Worm (Caenorhabditis elegans) whole organism, young adult: ENCODE measurements around the gene F55B11.5.

Experiments used
- B0019.2 ChIP-seq: fragments of 200-800 bp; sonication (Bioruptor generic); conservative IDR thresholded peaks from 2 replicates; pipeline ENCODE4 v1.3.6; 2022; ENCODE audit warnings: missing genetic modification reagents, missing genetic modification characterization, missing compliant biosample characterization
- F10E7.11 ChIP-seq: sonication (generic microtip); optimal IDR thresholded peaks from 2 replicates; lab custom pipeline; 2017; ENCODE audit warnings: mild to moderate bottlenecking, missing genetic modification characterization, moderate library complexity, missing compliant biosample characterization
- F23B12.7 ChIP-seq: sonication (generic microtip); optimal IDR thresholded peaks from 2 replicates; lab custom pipeline; 2017; ENCODE audit warnings: missing genetic modification characterization, mild to moderate bottlenecking, missing compliant biosample characterization, antibody characterized with exemption, moderate library complexity; ENCODE audit not compliant: insufficient read depth
- F57A8.1 ChIP-seq: fragments of 200-800 bp; sonication (Bioruptor generic); optimal IDR thresholded peaks from 2 replicates; lab custom pipeline; 2018; ENCODE audit warnings: mild to moderate bottlenecking, missing genetic modification characterization, moderate library complexity, missing compliant biosample characterization
- Y53F4B.3 ChIP-seq: fragments of 200-800 bp; sonication (Bioruptor generic); IDR thresholded peaks from 2 replicates; pipeline ENCODE4 v1.3.6; 2022; ENCODE audit warnings: missing genetic modification reagents, missing genetic modification characterization, missing compliant biosample characterization
- athp-1 ChIP-seq: sonication (generic microtip); optimal IDR thresholded peaks from 2 replicates; lab custom pipeline; 2017; ENCODE audit warnings: mild to moderate bottlenecking, missing genetic modification characterization, missing compliant biosample characterization
- attf-3 ChIP-seq: fragments of 200-800 bp; sonication (Bioruptor generic); conservative IDR thresholded peaks from 2 replicates; pipeline ENCODE4 v1.3.6; 2022; ENCODE audit warnings: missing genetic modification reagents, missing genetic modification characterization, missing compliant biosample characterization
- attf-6 ChIP-seq: fragments of 200-800 bp; sonication (Bioruptor generic); IDR thresholded peaks from 2 replicates; pipeline ENCODE4 v1.3.6; 2022; ENCODE audit warnings: missing genetic modification reagents, missing genetic modification characterization, missing compliant biosample characterization
- bed-1 ChIP-seq: fragments of 200-800 bp; sonication (Bioruptor generic); IDR thresholded peaks from 2 replicates; pipeline ENCODE4 v1.3.6; 2022; ENCODE audit warnings: missing genetic modification reagents, missing genetic modification characterization, missing compliant biosample characterization
- ccch-3 ChIP-seq: fragments of 200-800 bp; sonication (Bioruptor generic); optimal IDR thresholded peaks from 2 replicates; lab custom pipeline; 2018; ENCODE audit warnings: mild to moderate bottlenecking, missing genetic modification characterization, missing compliant biosample characterization
- ceh-27 ChIP-seq: fragments of 200-800 bp; sonication (Bioruptor generic); optimal IDR thresholded peaks from 2 replicates; lab custom pipeline; 2018; ENCODE audit warnings: mild to moderate bottlenecking, missing genetic modification characterization, moderate library complexity, missing compliant biosample characterization
- ceh-40 ChIP-seq: fragments of 200-800 bp; sonication (Bioruptor generic); IDR thresholded peaks from 2 replicates; pipeline ENCODE4 v1.3.6; 2022; ENCODE audit warnings: missing genetic modification characterization, missing compliant biosample characterization
- die-1 ChIP-seq: sonication (generic microtip); optimal IDR thresholded peaks from 2 replicates; lab custom pipeline; 2016; ENCODE audit warnings: missing genotype, mild to moderate bottlenecking, missing genetic modification characterization, missing compliant biosample characterization
- egl-44 ChIP-seq: fragments of 200-800 bp; sonication (Bioruptor generic); IDR thresholded peaks from 2 replicates; pipeline ENCODE4 v1.3.6; 2022; ENCODE audit warnings: missing genetic modification reagents, missing genetic modification characterization, missing compliant biosample characterization
- ekl-4 ChIP-seq: fragments of 200-800 bp; sonication (Bioruptor generic); IDR thresholded peaks from 2 replicates; pipeline ENCODE4 v1.3.6; 2022; ENCODE audit warnings: missing genetic modification reagents, missing genetic modification characterization, missing compliant biosample characterization
- ets-4 ChIP-seq: fragments of 200-800 bp; sonication (Bioruptor generic); optimal IDR thresholded peaks from 2 replicates; lab custom pipeline; 2018; ENCODE audit warnings: mild to moderate bottlenecking, missing genetic modification characterization, missing compliant biosample characterization
- gei-17 ChIP-seq: fragments of 200-800 bp; sonication (Bioruptor generic); optimal IDR thresholded peaks from 2 replicates; lab custom pipeline; 2018; ENCODE audit warnings: mild to moderate bottlenecking, missing genetic modification characterization, missing compliant biosample characterization
- hlh-26 ChIP-seq: fragments of 200-800 bp; sonication (Bioruptor generic); conservative IDR thresholded peaks from 2 replicates; pipeline ENCODE4 v1.3.6; 2022; ENCODE audit warnings: missing genetic modification reagents, missing genetic modification characterization, missing compliant biosample characterization
- hmg-1.2 ChIP-seq: fragments of 200-800 bp; sonication (Bioruptor generic); IDR thresholded peaks from 2 replicates; pipeline ENCODE4 v1.3.6; 2022; ENCODE audit warnings: missing genetic modification reagents, missing genetic modification characterization, missing compliant biosample characterization
- let-607 ChIP-seq, 2 experiments: fragments of 200-800 bp in 1 of 2; sonication (Bioruptor generic) in 1 of 2; sonication (generic microtip) in 1 of 2; optimal IDR thresholded peaks; 2 replicates each; lab custom pipeline; 2016 to 2018; ENCODE audit warnings: mild to moderate bottlenecking in 2 of 2, missing compliant biosample characterization in 2 of 2, missing genetic modification characterization in 2 of 2, moderate library complexity in 2 of 2, missing genotype in 1 of 2
- lin-35 ChIP-seq, 3 experiments: fragments of 150-350 bp in 2 of 3; sonication (generic microtip) in 1 of 3; optimal IDR thresholded peaks; 2 replicates each; lab custom pipeline; 2014 to 2018; ENCODE audit warnings: missing biosample characterization in 3 of 3, missing genetic modification characterization in 3 of 3, missing genetic modification reagents in 3 of 3
- lin-54 ChIP-seq: fragments of 200-800 bp; sonication (Bioruptor generic); optimal IDR thresholded peaks from 2 replicates; lab custom pipeline; 2018; ENCODE audit warnings: mild to moderate bottlenecking, missing genetic modification characterization, missing compliant biosample characterization
- madf-10 ChIP-seq: sonication (generic microtip); optimal IDR thresholded peaks from 2 replicates; lab custom pipeline; 2016; ENCODE audit warnings: mild to moderate bottlenecking, missing genetic modification characterization, missing compliant biosample characterization
- nfya-2 ChIP-seq: fragments of 200-800 bp; sonication (Bioruptor generic); IDR thresholded peaks from 2 replicates; pipeline ENCODE4 v1.3.6; 2022; ENCODE audit warnings: missing genetic modification reagents, missing genetic modification characterization, missing compliant biosample characterization
- nfyb-1 ChIP-seq: fragments of 200-800 bp; sonication (Bioruptor generic); IDR thresholded peaks from 2 replicates; pipeline ENCODE4 v1.3.6; 2022; ENCODE audit warnings: missing genetic modification reagents, missing genetic modification characterization, missing compliant biosample characterization
- nhr-179 ChIP-seq: sonication (generic microtip); optimal IDR thresholded peaks from 2 replicates; lab custom pipeline; 2016; ENCODE audit warnings: mild to moderate bottlenecking, missing genetic modification characterization, missing compliant biosample characterization
- nhr-80 ChIP-seq: sonication (generic microtip); optimal IDR thresholded peaks from 2 replicates; lab custom pipeline; 2016; ENCODE audit warnings: missing genetic modification characterization, missing compliant biosample characterization
- pbrm-1 ChIP-seq: fragments of 200-800 bp; sonication (Bioruptor generic); IDR thresholded peaks from 2 replicates; pipeline ENCODE4 v1.3.6; 2022; ENCODE audit warnings: missing genetic modification reagents, missing genetic modification characterization, missing compliant biosample characterization
- rec-8 ChIP-seq, 2 experiments: sonication (generic microtip); optimal IDR thresholded peaks; 2 replicates each; lab custom pipeline; 2016; ENCODE audit warnings: mild to moderate bottlenecking in 2 of 2, missing genetic modification characterization in 2 of 2, missing genetic modification reagents in 2 of 2, missing genotype in 2 of 2, missing biosample characterization in 1 of 2, missing compliant biosample characterization in 1 of 2, moderate library complexity in 1 of 2
- repo-1 ChIP-seq: sonication (generic microtip); optimal IDR thresholded peaks from 2 replicates; lab custom pipeline; 2017; ENCODE audit warnings: mild to moderate bottlenecking, missing genetic modification characterization, missing compliant biosample characterization
- snpc-4 ChIP-seq, 5 experiments: fragments of 150-350 bp in 1 of 5; sonication (generic microtip) in 4 of 5; optimal IDR thresholded peaks; 2 replicates each; lab custom pipeline; 2014 to 2018; ENCODE audit warnings: missing genetic modification characterization in 5 of 5, missing biosample characterization in 3 of 5, antibody characterized with exemption in 2 of 5, mild to moderate bottlenecking in 2 of 5, missing compliant biosample characterization in 2 of 5, missing genotype in 2 of 5, moderate library complexity in 2 of 5, missing genetic modification reagents in 1 of 5
- somi-1 ChIP-seq: fragments of 200-800 bp; sonication (Bioruptor generic); optimal IDR thresholded peaks from 2 replicates; lab custom pipeline; 2018; ENCODE audit warnings: mild to moderate bottlenecking, missing genetic modification characterization, missing compliant biosample characterization
- tbp1 ChIP-seq: fragments of 200-800 bp; sonication (Bioruptor generic); optimal IDR thresholded peaks from 2 replicates; lab custom pipeline; 2018; ENCODE audit warnings: mild to moderate bottlenecking, missing genetic modification characterization, missing compliant biosample characterization
- tlf-1 ChIP-seq: fragments of 200-800 bp; sonication (Bioruptor generic); optimal IDR thresholded peaks from 2 replicates; lab custom pipeline; 2018; ENCODE audit warnings: mild to moderate bottlenecking, missing genetic modification characterization, missing compliant biosample characterization
- unc-62 ChIP-seq: fragments of 150-350 bp; optimal IDR thresholded peaks from 2 replicates; lab custom pipeline; 2014; ENCODE audit warnings: missing biosample characterization, missing genetic modification reagents, missing genetic modification characterization
- xnd-1 ChIP-seq: sonication (generic microtip); optimal IDR thresholded peaks from 2 replicates; lab custom pipeline; 2016; ENCODE audit warnings: missing genotype, missing genetic modification reagents, missing genetic modification characterization, missing compliant biosample characterization
- zim-3 ChIP-seq: sonication (generic microtip); optimal IDR thresholded peaks from 2 replicates; lab custom pipeline; 2017; ENCODE audit warnings: mild to moderate bottlenecking, missing genetic modification characterization, moderate library complexity, missing compliant biosample characterization
- ztf-18 ChIP-seq: sonication (generic microtip); optimal IDR thresholded peaks from 2 replicates; lab custom pipeline; 2016; ENCODE audit warnings: missing genotype, mild to moderate bottlenecking, missing genetic modification characterization, missing compliant biosample characterization
- ztf-26 ChIP-seq: sonication (generic microtip); optimal IDR thresholded peaks from 2 replicates; lab custom pipeline; 2017; ENCODE audit warnings: missing genetic modification characterization, missing compliant biosample characterization

The F55B11.5 gene

ce11 chrIV:14394812-14395211, 32.7 kb upstream of the F55B11.5 start:
- peak; percentile 68; the same call in 1 of the 2 replicates for TF ChIP-seq attf-6
- no peak for TF ChIP-seq repo-1
- no peak for TF ChIP-seq egl-44 (GFP tag; lab: Robert Waterston, UW)
- TF ChIP-seq, all 124 proteins: peak for 1

- TF ChIP-seq ets-4 (no peak), die-1 (tag; lab: Kevin White, UChicago) (no peak), Y53F4B.3 (GFP tag; lab: Robert Waterston, UW) (no peak), lin-54 (GFP tag; lab: Kevin White, UChicago) (no peak), bed-1 (no peak), pbrm-1 (GFP tag; lab: Robert Waterston, UW) (no peak), tlf-1 (GFP tag; lab: Kevin White, UChicago) (no peak), F10E7.11 (tag; lab: Kevin White, UChicago) (no peak), B0019.2 (GFP tag; lab: Robert Waterston, UW) (no peak), zim-3 (tag; lab: Kevin White, UChicago) (no peak), ceh-40 (GFP tag; lab: Robert Waterston, UW) (no peak)
Observed at ce11 chrIV:14395531-14395930, 32.0 kb upstream of the F55B11.5 start.

- no peak for TF ChIP-seq pbrm-1 (GFP tag; lab: Robert Waterston, UW)
- TF ChIP-seq nfya-2 (GFP tag; lab: Robert Waterston, UW), result no peak
- no peak for TF ChIP-seq F23B12.7 (tag; lab: Kevin White, UChicago)
- peak; percentile 71; the same call in 1 of the 2 replicates for TF ChIP-seq attf-6
- TF ChIP-seq lin-35 (GFP tag; optimal IDR thresholded peaks at IDR 0.05; lab: Kevin White, UChicago), result no peak
- TF ChIP-seq nfyb-1 (GFP tag; lab: Robert Waterston, UW), result no peak
Observed at ce11 chrIV:14408569-14408968, 18.9 kb upstream of the F55B11.5 start.

- TF ChIP-seq snpc-4 (GFP tag; optimal IDR thresholded peaks at IDR 0.05; lab: Kevin White, UChicago), result no peak
- TF ChIP-seq snpc-4 (tag; optimal IDR thresholded peaks at IDR 0.05; lab: Kevin White, UChicago), result peak in 1 of 4 experiments; percentile 18
- TF ChIP-seq nhr-179 (tag; lab: Kevin White, UChicago), result no peak
Observed at ce11 chrIV:14412655-14413054, 14.8 kb upstream of the F55B11.5 start, which contains the start of gene xdh-1. TSS of gene xdh-1 (minus strand) at chrIV:14412894.

- TF ChIP-seq ccch-3 (GFP tag; lab: Kevin White, UChicago), result no peak
- TF ChIP-seq let-607 (tag; optimal IDR thresholded peaks at IDR 0.05; lab: Kevin White, UChicago), result peak in 1 of 2 experiments; percentile 50
- peak; percentile 48 for TF ChIP-seq unc-62 (GFP tag; lab: Kevin White, UChicago)
- TF ChIP-seq Y53F4B.3 (GFP tag; lab: Robert Waterston, UW), result no peak
- peak; percentile 68 for TF ChIP-seq nhr-80 (tag; lab: Kevin White, UChicago)
- TF ChIP-seq, all 124 proteins: peak for 3
Observed at ce11 chrIV:14413386-14413785, 14.1 kb upstream of the F55B11.5 start.

- TF ChIP-seq tbp1 (GFP tag; lab: Kevin White, UChicago) (peak; percentile 27), bed-1 (no peak), attf-3 (GFP tag; lab: Robert Waterston, UW) (no peak), ekl-4 (GFP tag; lab: Robert Waterston, UW) (no peak), nfyb-1 (GFP tag; lab: Robert Waterston, UW) (no peak), lin-35 (GFP tag; optimal IDR thresholded peaks at IDR 0.05; lab: Kevin White, UChicago) (no peak), somi-1 (GFP tag; lab: Kevin White, UChicago) (no peak), madf-10 (tag; lab: Kevin White, UChicago) (peak; percentile 28), ceh-27 (GFP tag; lab: Kevin White, UChicago) (no peak), hlh-26 (GFP tag; lab: Robert Waterston, UW) (no peak), F57A8.1 (GFP tag; lab: Kevin White, UChicago) (no peak), rec-8 (tag; optimal IDR thresholded peaks at IDR 0.05; lab: Kevin White, UChicago) (no peak), hmg-1.2 (GFP tag; lab: Robert Waterston, UW) (peak; percentile 90), gei-17 (no peak), ztf-18 (no peak), ztf-26 (tag; lab: Kevin White, UChicago) (no peak), athp-1 (tag; lab: Kevin White, UChicago) (no peak), xnd-1 (tag; lab: Kevin White, UChicago) (no peak)
Observed at ce11 chrIV:14414200-14414599, 13.3 kb upstream of the F55B11.5 start.
